Worm (Caenorhabditis elegans): ENCODE data around the gene eelo-1.

DNA sequence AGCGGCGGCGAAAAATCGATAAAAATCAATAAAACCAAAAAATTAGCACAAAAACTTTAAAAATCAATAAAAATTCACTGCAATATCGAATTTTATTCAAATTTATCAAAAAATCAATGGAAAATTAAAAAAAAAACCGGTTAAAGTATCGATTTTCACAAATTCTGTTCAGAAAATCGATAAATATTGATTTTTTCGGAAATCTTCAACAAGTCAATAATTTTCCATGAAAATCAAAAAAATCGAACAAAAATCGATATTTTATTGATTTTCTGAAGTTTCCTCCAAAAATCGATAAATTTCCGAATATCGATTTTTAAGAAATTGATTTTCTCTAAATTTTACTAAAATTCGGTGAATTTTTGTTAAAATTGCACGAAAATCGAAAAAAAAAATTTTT lies 20.2 kb upstream of the eelo-1 start:
- TF ChIP-seq him-1 (tag; optimal IDR thresholded peaks at IDR 0.05) (no peak), dao-5 (tag; optimal IDR thresholded peaks at IDR 0.05) (no peak)

Measured in whole organism, L4/young adult.